Fruit fly (Drosophila melanogaster): Measurements from ENCODE around the gene skd.

skd gene

DNA sequence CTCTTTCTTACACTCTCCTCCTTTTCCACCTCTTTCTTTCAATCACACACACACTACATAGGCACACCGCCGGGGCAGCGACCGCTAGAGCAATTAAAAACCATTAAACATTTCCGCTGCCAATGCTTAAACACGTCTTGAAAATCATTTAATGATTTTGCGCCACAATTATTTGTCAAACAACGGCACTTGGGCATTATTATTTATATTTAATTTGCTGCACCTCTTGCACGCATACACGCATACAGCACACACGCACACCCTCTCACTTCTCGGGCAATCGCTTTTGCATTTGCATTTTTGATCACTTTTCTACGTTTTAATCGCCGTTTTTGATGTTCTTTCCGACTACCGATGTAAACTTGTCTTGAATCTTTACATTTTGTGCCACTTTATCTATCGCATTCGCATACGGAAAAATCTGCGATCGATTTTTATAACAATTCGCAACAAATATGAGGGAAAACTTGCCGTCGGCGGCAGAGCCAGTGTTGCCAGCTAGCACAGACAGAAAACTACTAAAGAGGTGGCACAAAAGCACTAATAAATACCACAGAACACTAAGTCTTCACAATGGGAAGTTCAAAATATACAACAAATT, at the start of gene skd:
TSS of gene skd (minus strand) at position 518 of the 601 bp plus-strand sequence.
- TF ChIP-seq ttk (optimal IDR thresholded peaks at IDR 0.05) (no peak), insv (optimal IDR thresholded peaks at IDR 0.05) (no peak), Sin3A (optimal IDR thresholded peaks at IDR 0.05) (no peak), Myc (optimal IDR thresholded peaks at IDR 0.05) (no peak), psq (optimal IDR thresholded peaks at IDR 0.05) (no peak), h (optimal IDR thresholded peaks at IDR 0.05) (no peak)

DNA sequence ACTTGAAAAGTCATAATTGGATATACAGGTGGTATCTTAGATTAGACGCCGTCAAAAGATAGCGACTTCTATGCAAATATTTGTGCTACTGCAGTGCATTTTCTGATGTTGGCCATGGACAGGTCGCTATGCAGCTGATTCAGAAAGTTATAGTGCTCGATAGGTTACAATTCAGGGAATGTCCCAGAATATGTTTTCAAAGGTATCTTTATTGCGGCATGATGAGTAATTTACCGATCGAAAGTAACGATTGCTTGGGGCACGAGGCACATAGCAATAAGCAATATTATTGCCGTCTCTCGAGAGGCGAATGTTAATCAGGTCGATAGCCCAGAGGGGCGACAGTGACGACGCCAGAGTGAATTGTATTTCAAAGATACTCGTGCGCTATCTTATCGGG, 42.8 kb upstream of the skd start:
- no peak for TF ChIP-seq ttk (optimal IDR thresholded peaks at IDR 0.05)
- TF ChIP-seq h (optimal IDR thresholded peaks at IDR 0.05): no peak
- TF ChIP-seq Myc (optimal IDR thresholded peaks at IDR 0.05): no peak
- no peak for TF ChIP-seq Sin3A (optimal IDR thresholded peaks at IDR 0.05)
- no peak for TF ChIP-seq psq (optimal IDR thresholded peaks at IDR 0.05)
- no peak for TF ChIP-seq insv (optimal IDR thresholded peaks at IDR 0.05)

dm6 chr3L:21069453-21069852, 42.2 kb upstream of the skd start:
- no peak for TF ChIP-seq Sin3A (optimal IDR thresholded peaks at IDR 0.05)
- TF ChIP-seq Myc (optimal IDR thresholded peaks at IDR 0.05): no peak
- TF ChIP-seq ttk (optimal IDR thresholded peaks at IDR 0.05): no peak
- no peak for TF ChIP-seq h (optimal IDR thresholded peaks at IDR 0.05)
- TF ChIP-seq insv (optimal IDR thresholded peaks at IDR 0.05): no peak
- no peak for TF ChIP-seq psq (optimal IDR thresholded peaks at IDR 0.05)

DNA sequence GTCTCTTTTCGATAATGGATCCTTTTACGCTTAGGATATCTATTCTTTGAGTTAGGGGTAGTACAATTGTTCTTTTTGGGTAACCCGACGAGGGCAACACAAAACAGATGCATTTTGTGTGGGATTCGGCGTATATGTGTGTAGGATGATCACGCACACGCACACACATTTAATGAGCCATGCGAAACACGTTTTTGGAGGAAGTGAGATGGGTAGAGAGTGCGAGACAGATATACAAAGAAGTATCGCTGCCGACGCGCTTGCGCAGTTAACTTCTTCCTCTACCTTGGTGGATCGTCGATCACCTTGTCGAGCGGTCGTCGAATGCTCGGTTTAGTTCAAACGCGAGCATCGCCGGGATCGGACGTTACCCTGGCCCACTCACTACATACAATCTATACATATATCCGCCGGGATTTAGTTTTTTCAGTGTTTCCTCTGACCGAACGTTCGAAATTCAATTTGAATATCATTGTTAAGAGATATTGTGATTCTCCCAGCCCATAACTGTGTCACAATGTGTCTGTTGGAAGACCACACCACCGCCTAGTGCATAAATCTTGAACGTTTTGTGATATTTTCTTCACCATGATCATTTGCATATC, 40.4 kb upstream of the skd start:
- no peak for TF ChIP-seq Sin3A (optimal IDR thresholded peaks at IDR 0.05)
- no peak for TF ChIP-seq psq (optimal IDR thresholded peaks at IDR 0.05)
- no peak for TF ChIP-seq ttk (optimal IDR thresholded peaks at IDR 0.05)
- no peak for TF ChIP-seq h (optimal IDR thresholded peaks at IDR 0.05)
- TF ChIP-seq insv (optimal IDR thresholded peaks at IDR 0.05): no peak
- TF ChIP-seq Myc (optimal IDR thresholded peaks at IDR 0.05): no peak

DNA sequence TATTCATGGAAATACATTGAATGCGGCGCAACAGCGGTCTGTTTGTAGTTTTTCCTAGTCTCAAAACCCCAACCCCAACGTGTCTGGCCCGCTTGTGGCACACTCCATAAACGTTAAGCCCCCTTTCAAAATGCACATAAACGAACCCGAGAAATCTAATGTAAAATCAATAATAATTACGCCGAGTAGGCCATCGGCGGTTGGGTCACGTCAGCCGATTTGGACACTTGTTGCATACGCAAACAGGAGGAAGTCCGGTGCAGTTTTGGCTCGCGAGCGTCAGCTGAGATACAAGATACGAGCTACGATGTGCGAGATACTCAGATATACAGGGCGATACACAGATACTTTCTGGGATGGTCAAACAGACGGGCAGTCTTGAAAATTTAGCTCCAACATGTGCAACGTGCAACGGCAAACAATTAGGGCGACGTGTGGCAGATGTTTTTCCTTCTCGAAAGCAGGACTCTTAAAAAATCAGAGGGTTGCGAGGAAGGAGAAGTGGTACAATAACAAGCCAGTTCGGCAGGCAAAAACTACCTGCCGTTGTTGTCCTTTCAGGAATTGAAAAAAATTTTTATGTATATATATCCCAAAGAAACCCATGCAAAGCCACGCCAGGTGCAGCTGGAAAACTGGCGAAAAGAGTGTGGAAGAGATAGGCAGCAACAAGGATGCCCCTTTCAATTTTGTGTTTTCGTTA, 39.1 kb upstream of the skd start:
- TF ChIP-seq psq (optimal IDR thresholded peaks at IDR 0.05) (no peak), Sin3A (optimal IDR thresholded peaks at IDR 0.05) (no peak), h (optimal IDR thresholded peaks at IDR 0.05) (no peak), Myc (optimal IDR thresholded peaks at IDR 0.05) (no peak), ttk (optimal IDR thresholded peaks at IDR 0.05) (no peak), insv (optimal IDR thresholded peaks at IDR 0.05) (no peak)

- no peak for TF ChIP-seq ttk (optimal IDR thresholded peaks at IDR 0.05)
- TF ChIP-seq Sin3A (optimal IDR thresholded peaks at IDR 0.05): no peak
- no peak for TF ChIP-seq insv (optimal IDR thresholded peaks at IDR 0.05)
- no peak for TF ChIP-seq h (optimal IDR thresholded peaks at IDR 0.05)
- TF ChIP-seq Myc (optimal IDR thresholded peaks at IDR 0.05): no peak
- TF ChIP-seq psq (optimal IDR thresholded peaks at IDR 0.05): no peak
Measured at dm6 chr3L:21065212-21065902, 38.1 kb upstream of the skd start, which contains the start of gene CG43072. CG43072 (plus strand) TSS chr3L:21065852.

- no peak for TF ChIP-seq psq (optimal IDR thresholded peaks at IDR 0.05)
- no peak for TF ChIP-seq insv (optimal IDR thresholded peaks at IDR 0.05)
- no peak for TF ChIP-seq ttk (optimal IDR thresholded peaks at IDR 0.05)
- TF ChIP-seq h (optimal IDR thresholded peaks at IDR 0.05): no peak
- no peak for TF ChIP-seq Sin3A (optimal IDR thresholded peaks at IDR 0.05)
- TF ChIP-seq Myc (optimal IDR thresholded peaks at IDR 0.05): no peak
Measured at dm6 chr3L:21064587-21064986, 37.4 kb upstream of the skd start.

DNA sequence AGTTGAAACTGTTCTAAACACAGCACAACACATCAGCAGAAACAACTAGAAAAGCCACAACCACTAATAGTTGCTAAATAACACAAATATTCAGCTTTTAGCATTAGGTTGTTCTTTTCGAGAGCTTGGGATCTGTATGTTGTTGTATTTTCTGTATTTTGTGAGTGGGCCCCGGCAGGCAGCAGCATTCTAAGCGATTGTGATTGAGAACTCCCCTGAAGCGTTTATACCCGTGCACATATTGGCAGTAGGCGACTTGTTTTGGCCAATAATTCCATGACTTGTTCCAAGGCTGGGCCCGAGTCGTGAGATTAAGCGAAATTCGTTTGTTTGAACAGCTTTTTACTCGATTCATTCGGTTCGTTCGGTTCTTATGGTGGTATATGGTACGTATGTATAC, 34.7 kb upstream of the skd start:
- TF ChIP-seq Myc (optimal IDR thresholded peaks at IDR 0.05) (no peak), ttk (optimal IDR thresholded peaks at IDR 0.05) (no peak), h (optimal IDR thresholded peaks at IDR 0.05) (no peak), Sin3A (optimal IDR thresholded peaks at IDR 0.05) (no peak), psq (optimal IDR thresholded peaks at IDR 0.05) (no peak), insv (optimal IDR thresholded peaks at IDR 0.05) (no peak)

DNA sequence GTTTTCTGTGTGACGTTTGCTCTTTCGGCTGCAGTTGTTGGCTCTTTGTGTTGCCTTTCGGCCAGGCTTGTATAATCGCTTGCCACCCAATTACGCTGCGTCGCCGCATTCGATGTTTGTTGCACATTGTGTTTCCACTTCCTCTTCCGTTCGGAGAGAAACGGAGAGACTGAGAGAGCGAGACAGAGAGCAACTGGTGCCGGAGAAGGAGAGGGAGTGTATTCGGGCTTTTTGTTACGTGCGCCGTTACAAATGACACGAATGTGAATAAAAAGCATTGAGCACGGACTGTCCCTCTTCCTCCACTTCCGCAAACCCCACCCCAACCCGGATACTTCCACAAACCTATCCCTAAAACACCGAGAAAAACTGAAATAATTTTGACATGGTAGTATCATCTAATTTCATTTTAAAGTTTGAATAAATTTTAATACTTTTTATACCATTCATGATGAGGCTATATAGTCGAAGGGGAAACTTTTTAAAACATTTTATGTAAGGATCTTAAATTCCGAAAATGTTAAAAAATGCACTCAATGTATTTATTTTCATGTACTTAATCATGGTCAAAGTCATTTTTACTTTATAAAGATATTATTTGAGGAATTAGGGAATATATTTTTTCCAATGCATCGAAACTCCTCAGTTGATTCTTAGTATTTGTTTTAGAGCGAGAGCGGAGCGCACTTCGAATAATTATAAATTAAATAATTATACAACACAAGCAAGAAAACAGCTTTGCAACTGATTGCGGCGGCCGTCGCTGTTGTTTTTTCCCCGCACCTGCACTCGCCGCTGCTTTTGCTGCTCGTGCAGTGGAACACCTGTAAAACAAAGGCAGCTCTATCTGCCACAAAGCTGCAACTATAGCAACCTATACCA, 33.2 kb upstream of the skd start:
- TF ChIP-seq h (optimal IDR thresholded peaks at IDR 0.05) (no peak), psq (optimal IDR thresholded peaks at IDR 0.05) (no peak), insv (optimal IDR thresholded peaks at IDR 0.05) (no peak), Sin3A (optimal IDR thresholded peaks at IDR 0.05) (no peak), ttk (optimal IDR thresholded peaks at IDR 0.05) (no peak), Myc (optimal IDR thresholded peaks at IDR 0.05) (no peak)

- TF ChIP-seq insv (optimal IDR thresholded peaks at IDR 0.05): no peak
- TF ChIP-seq ttk (optimal IDR thresholded peaks at IDR 0.05): no peak
- TF ChIP-seq Sin3A (optimal IDR thresholded peaks at IDR 0.05): no peak
Measured at dm6 chr3L:21058651-21059050, 31.4 kb upstream of the skd start.

DNA sequence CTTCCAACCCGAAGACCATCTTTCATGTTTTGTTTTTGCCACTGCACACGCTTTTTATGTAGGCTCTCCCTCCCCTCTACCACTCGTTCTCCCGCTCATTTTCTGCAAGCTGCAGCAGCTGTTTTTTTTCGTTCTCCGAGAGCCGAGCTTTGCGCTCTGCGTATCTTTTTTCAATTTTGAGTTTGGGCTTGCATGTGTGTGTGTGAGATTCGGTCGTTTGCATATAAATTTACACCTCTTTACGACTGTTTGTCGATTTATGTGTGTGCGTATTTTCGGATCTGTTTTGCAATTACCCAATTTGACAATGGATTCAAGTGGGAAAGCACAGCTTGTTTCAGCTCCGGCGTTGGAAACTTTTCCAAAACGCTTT, 30.3 kb upstream of the skd start:
- TF ChIP-seq Myc (optimal IDR thresholded peaks at IDR 0.05) (no peak), h (optimal IDR thresholded peaks at IDR 0.05) (no peak), psq (optimal IDR thresholded peaks at IDR 0.05) (no peak), Sin3A (optimal IDR thresholded peaks at IDR 0.05) (no peak), insv (optimal IDR thresholded peaks at IDR 0.05) (no peak), ttk (optimal IDR thresholded peaks at IDR 0.05) (no peak)

Measured in Kc167 (cell line).